Fruit fly (Drosophila melanogaster): ENCODE measurements around the gene cmb.

dm6 chr3L:13490689-13491348 is 48.4 kb downstream of the cmb start:
- TF ChIP-seq Sin3A (optimal IDR thresholded peaks at IDR 0.05), result no peak
- no peak for TF ChIP-seq ttk (optimal IDR thresholded peaks at IDR 0.05)
- no peak for TF ChIP-seq Myc (optimal IDR thresholded peaks at IDR 0.05)
- TF ChIP-seq h (optimal IDR thresholded peaks at IDR 0.05), result no peak
- no peak for TF ChIP-seq psq (optimal IDR thresholded peaks at IDR 0.05)

Measured in Kc167 (cell line).